Worm (Caenorhabditis elegans) whole organism, late embryonic: ENCODE data around the gene dhs-12.

Experiments
- C08G9.2 ChIP-seq: sonication (generic microtip); optimal IDR thresholded peaks from 2 replicates; lab custom pipeline; 2016; ENCODE audit warnings: mild to moderate bottlenecking, missing genetic modification characterization, moderate library complexity, missing compliant biosample characterization
- F13H6.1 ChIP-seq: sonication (generic microtip); optimal IDR thresholded peaks from 2 replicates; lab custom pipeline; 2016; ENCODE audit warnings: missing genetic modification characterization, missing compliant biosample characterization
- K02D7.2 ChIP-seq: sonication (generic microtip); optimal IDR thresholded peaks from 2 replicates; lab custom pipeline; 2017; ENCODE audit warnings: mild to moderate bottlenecking, missing genetic modification characterization, missing compliant biosample characterization
- Y22D7AL.16 ChIP-seq: sonication (generic microtip); optimal IDR thresholded peaks from 2 replicates; lab custom pipeline; 2016; ENCODE audit warnings: missing genetic modification characterization, missing compliant biosample characterization
- ama-1 ChIP-seq: fragments of 150-350 bp; optimal IDR thresholded peaks from 2 replicates; lab custom pipeline; 2014
- ceh-18 ChIP-seq: sonication (generic microtip); optimal IDR thresholded peaks from 2 replicates; lab custom pipeline; 2016; ENCODE audit warnings: missing genetic modification characterization, missing compliant biosample characterization
- ceh-19 ChIP-seq: fragments of 200-800 bp; sonication (Bioruptor generic); optimal IDR thresholded peaks from 2 replicates; lab custom pipeline; 2018; ENCODE audit warnings: mild to moderate bottlenecking, missing genetic modification characterization, missing compliant biosample characterization
- ceh-2 ChIP-seq: sonication (generic microtip); optimal IDR thresholded peaks from 2 replicates; lab custom pipeline; 2016; ENCODE audit warnings: missing genotype, missing genetic modification characterization, missing compliant biosample characterization
- ceh-30 ChIP-seq: fragments of 150-350 bp; optimal IDR thresholded peaks from 2 replicates; lab custom pipeline; 2014; ENCODE audit warnings: missing biosample characterization, missing genetic modification characterization
- ceh-31 ChIP-seq: sonication (generic microtip); optimal IDR thresholded peaks from 2 replicates; lab custom pipeline; 2016; ENCODE audit warnings: missing genetic modification characterization, missing compliant biosample characterization
- ceh-45 ChIP-seq: fragments of 200-800 bp; sonication (Bioruptor generic); IDR thresholded peaks from 2 replicates; pipeline ENCODE4 v1.3.6; 2022; ENCODE audit warnings: missing genetic modification reagents, missing genetic modification characterization, missing compliant biosample characterization
- ceh-48 ChIP-seq: sonication (generic microtip); optimal IDR thresholded peaks from 2 replicates; lab custom pipeline; 2016; ENCODE audit warnings: missing genetic modification characterization, inconsistent platforms, missing compliant biosample characterization
- dve-1 ChIP-seq: sonication (generic microtip); optimal IDR thresholded peaks from 2 replicates; lab custom pipeline; 2017; ENCODE audit warnings: antibody characterized with exemption, mild to moderate bottlenecking, missing genetic modification characterization, missing compliant biosample characterization
- ets-4 ChIP-seq: sonication (generic microtip); optimal IDR thresholded peaks from 2 replicates; lab custom pipeline; 2016; ENCODE audit warnings: missing genetic modification characterization, missing compliant biosample characterization
- eyg-1 ChIP-seq: sonication (generic microtip); optimal IDR thresholded peaks from 2 replicates; lab custom pipeline; 2016; ENCODE audit warnings: missing genotype, missing genetic modification characterization, missing compliant biosample characterization
- fax-1 ChIP-seq: sonication (generic microtip); optimal IDR thresholded peaks from 2 replicates; lab custom pipeline; 2016; ENCODE audit warnings: missing genotype, missing genetic modification characterization, missing compliant biosample characterization
- fkh-10 ChIP-seq: fragments of 150-350 bp; optimal IDR thresholded peaks from 2 replicates; lab custom pipeline; 2014; ENCODE audit warnings: missing biosample characterization, missing genetic modification reagents, missing genetic modification characterization
- gmeb-2 ChIP-seq: sonication (generic microtip); optimal IDR thresholded peaks from 2 replicates; lab custom pipeline; 2016; ENCODE audit warnings: missing genetic modification characterization, inconsistent platforms, missing compliant biosample characterization
- hlh-30 ChIP-seq: sonication (generic microtip); optimal IDR thresholded peaks from 2 replicates; lab custom pipeline; 2017; ENCODE audit warnings: antibody characterized with exemption, missing genetic modification characterization, missing compliant biosample characterization; ENCODE audit not compliant: insufficient read depth
- hlh-6 ChIP-seq: sonication (generic microtip); optimal IDR thresholded peaks from 2 replicates; lab custom pipeline; 2016; ENCODE audit warnings: missing genotype, missing genetic modification characterization, missing compliant biosample characterization
- lin-11 ChIP-seq: fragments of 200-800 bp; sonication (Bioruptor generic); optimal IDR thresholded peaks from 2 replicates; lab custom pipeline; 2018; ENCODE audit warnings: mild to moderate bottlenecking, missing genetic modification characterization, missing compliant biosample characterization
- nhr-11 ChIP-seq: fragments of 150-350 bp; optimal IDR thresholded peaks from 2 replicates; lab custom pipeline; 2014; ENCODE audit warnings: missing biosample characterization, missing genetic modification characterization
- nhr-232 ChIP-seq: sonication (generic microtip); optimal IDR thresholded peaks from 2 replicates; lab custom pipeline; 2016; ENCODE audit warnings: missing genetic modification characterization, missing compliant biosample characterization
- npax-4 ChIP-seq: sonication (generic microtip); optimal IDR thresholded peaks from 2 replicates; lab custom pipeline; 2016; ENCODE audit warnings: missing genetic modification characterization, missing compliant biosample characterization
- odd-2 ChIP-seq: sonication (generic microtip); optimal IDR thresholded peaks from 2 replicates; lab custom pipeline; 2017; ENCODE audit warnings: antibody characterized with exemption, mild to moderate bottlenecking, missing genetic modification characterization, missing compliant biosample characterization
- pag-3 ChIP-seq: sonication (generic microtip); optimal IDR thresholded peaks from 2 replicates; lab custom pipeline; 2016; ENCODE audit warnings: missing compliant biosample characterization, missing genetic modification characterization, borderline replicate concordance
- pax-1 ChIP-seq: fragments of 150-350 bp; optimal IDR thresholded peaks from 2 replicates; lab custom pipeline; 2014; ENCODE audit warnings: missing biosample characterization, missing genetic modification characterization
- ref-2 ChIP-seq: sonication (generic microtip); optimal IDR thresholded peaks from 2 replicates; lab custom pipeline; 2016; ENCODE audit warnings: missing genetic modification characterization, missing compliant biosample characterization
- rnt-1 ChIP-seq: sonication (generic microtip); optimal IDR thresholded peaks from 2 replicates; lab custom pipeline; 2016; ENCODE audit warnings: missing genetic modification characterization, missing compliant biosample characterization
- sdc-2 ChIP-seq: sonication (generic microtip); optimal IDR thresholded peaks from 2 replicates; lab custom pipeline; 2016; ENCODE audit warnings: missing genotype, missing genetic modification characterization, missing compliant biosample characterization
- sox-2 ChIP-seq: fragments of 200-800 bp; sonication (Bioruptor generic); IDR thresholded peaks from 2 replicates; pipeline ENCODE4 v1.3.6; 2022; ENCODE audit warnings: missing genetic modification reagents, missing genetic modification characterization, missing compliant biosample characterization
- tbx-2 ChIP-seq: sonication (generic microtip); optimal IDR thresholded peaks from 2 replicates; lab custom pipeline; 2016; ENCODE audit warnings: missing genetic modification characterization, missing compliant biosample characterization
- ttx-3 ChIP-seq: sonication (generic microtip); optimal IDR thresholded peaks from 2 replicates; lab custom pipeline; 2016; ENCODE audit warnings: missing genetic modification reagents, missing genetic modification characterization, missing compliant biosample characterization
- unc-3 ChIP-seq, 2 experiments: fragments of 200-800 bp in 1 of 2; sonication (Bioruptor generic) in 1 of 2; sonication (generic microtip) in 1 of 2; conservative IDR thresholded peaks in 1 of 2; optimal IDR thresholded peaks in 1 of 2; 2 replicates each; pipeline versions ENCODE4 v1.3.6 to Lab custom; 2016 to 2022; ENCODE audit warnings: missing compliant biosample characterization in 2 of 2, missing genetic modification characterization in 2 of 2, missing genetic modification reagents in 1 of 2
- unc-42 ChIP-seq: sonication (generic microtip); optimal IDR thresholded peaks from 2 replicates; lab custom pipeline; 2016; ENCODE audit warnings: missing genotype, missing genetic modification characterization, missing compliant biosample characterization
- unc-55 ChIP-seq: sonication (generic microtip); optimal IDR thresholded peaks from 2 replicates; lab custom pipeline; 2017; ENCODE audit warnings: missing biosample characterization, missing genetic modification reagents, missing genetic modification characterization
- zip-5 ChIP-seq: sonication (generic microtip); optimal IDR thresholded peaks from 2 replicates; lab custom pipeline; 2016; ENCODE audit warnings: missing genetic modification characterization, missing compliant biosample characterization

Gene dhs-12

ce11 chrIV:10141930-10142505, at the start of gene dhs-12, which contains the start of the genes gst-2 and gst-4:
Gene dhs-12 (plus strand): TSS chrIV:10142455.
Gene gst-2 (minus strand): TSS chrIV:10142061.
Gene gst-4 (plus strand): TSS chrIV:10142225.
- TF ChIP-seq odd-2 (tag; lab: Kevin White, UChicago) (no peak), sox-2 (no peak), fkh-10 (GFP tag; lab: Kevin White, UChicago) (no peak), unc-55 (GFP tag; lab: Kevin White, UChicago) (no peak)
- TF ChIP-seq, all 69 proteins: peak for 0

DNA sequence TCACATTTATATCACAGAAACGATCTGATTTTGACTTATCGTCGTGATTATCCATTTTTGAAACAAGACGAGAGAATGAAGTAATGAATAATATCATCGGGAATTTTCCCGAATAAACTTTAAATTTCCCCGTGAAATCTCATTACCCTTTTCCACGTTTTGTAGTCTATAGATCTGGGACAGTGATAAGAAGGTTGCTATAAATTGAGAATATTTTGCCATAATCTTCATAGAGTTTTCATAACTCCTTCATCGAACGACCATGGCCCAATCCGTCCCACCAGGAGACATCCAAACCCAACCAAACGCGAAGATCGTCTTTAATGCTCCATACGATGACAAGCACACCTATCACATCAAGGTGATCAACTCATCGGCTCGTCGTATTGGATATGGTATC, 47.1 kb upstream of the dhs-12 start, which contains the start of the genes C04G2.5 and msp-36:
Gene C04G2.5, minus strand, starts transcription at position 101 of the 400 bp plus-strand sequence.
Gene msp-36, plus strand, starts transcription at position 263 of the 400 bp plus-strand sequence.
- no peak for TF ChIP-seq tbx-2 (tag; lab: Kevin White, UChicago)
- TF ChIP-seq F13H6.1 (tag; lab: Kevin White, UChicago) = no peak
- no peak for TF ChIP-seq ceh-45
- no peak for TF ChIP-seq gmeb-2 (tag; lab: Kevin White, UChicago)
- no peak for TF ChIP-seq unc-3 (GFP tag; conservative IDR thresholded peaks at IDR 0.05; lab: Robert Waterston, UW)
- TF ChIP-seq unc-3 (tag; optimal IDR thresholded peaks at IDR 0.05; lab: Kevin White, UChicago) = no peak
- no peak for TF ChIP-seq K02D7.2 (tag; lab: Kevin White, UChicago)
- TF ChIP-seq ceh-30 = no peak
- no peak for TF ChIP-seq lin-11
- TF ChIP-seq ceh-18 = no peak
- TF ChIP-seq, all 69 proteins: peak for 0

- TF ChIP-seq C08G9.2 (tag; lab: Kevin White, UChicago) (no peak), ceh-2 (tag; lab: Kevin White, UChicago) (no peak), pag-3 (tag; lab: Kevin White, UChicago) (no peak), unc-55 (GFP tag; lab: Kevin White, UChicago) (no peak), pax-1 (tag; lab: Kevin White, UChicago) (no peak), ceh-30 (no peak), nhr-232 (tag; lab: Kevin White, UChicago) (no peak), fax-1 (tag; lab: Kevin White, UChicago) (no peak), ref-2 (no peak), lin-11 (no peak), F13H6.1 (tag; lab: Kevin White, UChicago) (no peak), eyg-1 (tag; lab: Kevin White, UChicago) (no peak), unc-42 (tag; lab: Kevin White, UChicago) (no peak), hlh-6 (no peak), rnt-1 (tag; lab: Kevin White, UChicago) (no peak), gmeb-2 (tag; lab: Kevin White, UChicago) (no peak), ceh-48 (tag; lab: Kevin White, UChicago) (no peak), ceh-31 (tag; lab: Kevin White, UChicago) (no peak), ttx-3 (tag; lab: Kevin White, UChicago) (no peak), zip-5 (tag; lab: Kevin White, UChicago) (no peak)
Observed at ce11 chrIV:10096881-10097280, 45.4 kb upstream of the dhs-12 start, which contains the start of gene dis-3. Gene dis-3 (plus strand): TSS chrIV:10097202.

- TF ChIP-seq ets-4 (tag; lab: Kevin White, UChicago) (no peak), hlh-30 (tag; lab: Kevin White, UChicago) (no peak), nhr-11 (no peak), ceh-19 (no peak), ama-1 (lab: Kevin White, UChicago) (no peak), fkh-10 (GFP tag; lab: Kevin White, UChicago) (no peak), dve-1 (tag; lab: Kevin White, UChicago) (no peak), Y22D7AL.16 (tag; lab: Kevin White, UChicago) (no peak), sdc-2 (no peak), eyg-1 (tag; lab: Kevin White, UChicago) (no peak), gmeb-2 (tag; lab: Kevin White, UChicago) (no peak), npax-4 (tag; lab: Kevin White, UChicago) (no peak), ceh-31 (tag; lab: Kevin White, UChicago) (no peak), F13H6.1 (tag; lab: Kevin White, UChicago) (no peak), C08G9.2 (tag; lab: Kevin White, UChicago) (no peak)
Observed at ce11 chrIV:10110417-10110816, 31.8 kb upstream of the dhs-12 start, which contains the start of gene egl-38. Gene egl-38 (minus strand): TSS chrIV:10110517.
